Fruit fly (Drosophila melanogaster) S2 (cell line): ENCODE measurements around the gene Mpcp2.

Experiments
- CG8478 ChIP-seq: fragments of >200 bp; optimal IDR thresholded peaks from 2 replicates; lab custom pipeline; 2018
- CTCF ChIP-seq, 2 experiments: fragments of >200 bp; optimal IDR thresholded peaks; 2 replicates each; lab custom pipeline; 2018

dm6 chr3L:14522483-14523362, 14.7 kb upstream of the Mpcp2 start:
- no peak for TF ChIP-seq CG8478
- TF ChIP-seq CTCF (optimal IDR thresholded peaks at IDR 0.05; lab: Kevin White, UChicago): no peak
